Fruit fly (Drosophila melanogaster) whole organism, prepupa: Measurements from ENCODE around the gene Bet3.

ENCODE experiments used
- CG10631 ChIP-seq: fragments of 200-800 bp; sonication (Bioruptor generic); optimal IDR thresholded peaks from 2 replicates; lab custom pipeline; 2016; ENCODE audit warnings: missing biosample characterization, missing genetic modification characterization
- CG10669 ChIP-seq: fragments of 200-800 bp; sonication (Bioruptor generic); optimal IDR thresholded peaks from 3 replicates; lab custom pipeline; 2018; ENCODE audit warnings: missing biosample characterization, mild to moderate bottlenecking, missing genetic modification characterization, moderate library complexity
- CG11294 ChIP-seq: fragments of 200-800 bp; sonication (Bioruptor generic); IDR thresholded peaks from 2 replicates; pipeline ENCODE4 v1.3.6; 2022; ENCODE audit warnings: missing biosample characterization, missing genetic modification characterization
- CG11762 ChIP-seq: fragments of 200-800 bp; sonication (Bioruptor generic); optimal IDR thresholded peaks from 3 replicates; lab custom pipeline; 2016; ENCODE audit warnings: missing biosample characterization, missing genetic modification characterization; ENCODE audit not compliant: insufficient read depth
- CG11902 ChIP-seq: fragments of 200-800 bp; sonication (Bioruptor generic); optimal IDR thresholded peaks from 3 replicates; lab custom pipeline; 2016; ENCODE audit warnings: missing biosample characterization, missing genetic modification characterization
- CG15336 ChIP-seq: fragments of 200-800 bp; sonication (Bioruptor generic); IDR thresholded peaks from 2 replicates; pipeline ENCODE4 v1.3.6; 2022; ENCODE audit warnings: missing biosample characterization, missing genetic modification characterization
- CG1621 ChIP-seq: fragments of 200-800 bp; sonication (Bioruptor generic); optimal IDR thresholded peaks from 3 replicates; lab custom pipeline; 2018; ENCODE audit warnings: missing biosample characterization, mild to moderate bottlenecking, missing genetic modification characterization
- CG16779 ChIP-seq: fragments of 200-800 bp; sonication (Bioruptor generic); optimal IDR thresholded peaks from 3 replicates; lab custom pipeline; 2017; ENCODE audit warnings: missing biosample characterization, mild to moderate bottlenecking, missing genetic modification characterization
- CG3032 ChIP-seq: fragments of 200-800 bp; optimal IDR thresholded peaks from 2 replicates; lab custom pipeline; 2019; ENCODE audit warnings: missing biosample characterization, mild to moderate bottlenecking, missing genetic modification characterization, moderate library complexity
- CG32006 ChIP-seq: fragments of 200-800 bp; sonication (Bioruptor generic); optimal IDR thresholded peaks from 3 replicates; lab custom pipeline; 2017; ENCODE audit warnings: missing biosample characterization, mild to moderate bottlenecking, missing genetic modification characterization
- CG34406 ChIP-seq: fragments of 200-800 bp; sonication (Bioruptor generic); optimal IDR thresholded peaks from 3 replicates; lab custom pipeline; 2016; ENCODE audit warnings: missing biosample characterization, missing genetic modification characterization
- CG3919 ChIP-seq: fragments of 200-800 bp; sonication (Bioruptor generic); optimal IDR thresholded peaks from 3 replicates; lab custom pipeline; 2016; ENCODE audit warnings: missing biosample characterization, missing genetic modification characterization
- CG4318 ChIP-seq: fragments of 200-800 bp; sonication (Bioruptor generic); optimal IDR thresholded peaks from 3 replicates; lab custom pipeline; 2017; ENCODE audit warnings: missing biosample characterization, mild to moderate bottlenecking, missing genetic modification characterization
- CG6163 ChIP-seq: fragments of 200-800 bp; sonication (Bioruptor generic); IDR thresholded peaks from 3 replicates; pipeline ENCODE4 v1.3.6; 2022; ENCODE audit warnings: missing biosample characterization, missing genetic modification characterization
- CG6792 ChIP-seq: fragments of 200-800 bp; sonication (Bioruptor generic); optimal IDR thresholded peaks from 3 replicates; lab custom pipeline; 2016; ENCODE audit warnings: missing biosample characterization, missing genetic modification characterization
- CG6854 ChIP-seq: fragments of 200-800 bp; sonication (Bioruptor generic); optimal IDR thresholded peaks from 2 replicates; lab custom pipeline; 2017; ENCODE audit warnings: missing biosample characterization, mild to moderate bottlenecking, missing genetic modification characterization
- CG7368 ChIP-seq: fragments of 200-800 bp; sonication (Bioruptor generic); optimal IDR thresholded peaks from 3 replicates; lab custom pipeline; 2016; ENCODE audit warnings: missing biosample characterization, missing genetic modification characterization
- CG8119 ChIP-seq: fragments of 200-800 bp; sonication (Bioruptor generic); IDR thresholded peaks from 3 replicates; pipeline ENCODE4 v1.3.6; 2022; ENCODE audit warnings: missing biosample characterization, missing genetic modification characterization
- CG8319 ChIP-seq: fragments of 200-800 bp; sonication (Bioruptor generic); optimal IDR thresholded peaks from 3 replicates; lab custom pipeline; 2016; ENCODE audit warnings: missing biosample characterization, missing genetic modification characterization
- CG8632 ChIP-seq: fragments of 200-800 bp; sonication (Bioruptor generic); optimal IDR thresholded peaks from 3 replicates; lab custom pipeline; 2016; ENCODE audit warnings: missing biosample characterization, missing genetic modification characterization
- CG9139 ChIP-seq: fragments of 200-800 bp; sonication (Bioruptor generic); optimal IDR thresholded peaks from 3 replicates; lab custom pipeline; 2017; ENCODE audit warnings: missing biosample characterization, mild to moderate bottlenecking, missing genetic modification characterization
- Eip75B ChIP-seq: fragments of 200-800 bp; sonication (Bioruptor generic); optimal IDR thresholded peaks from 3 replicates; lab custom pipeline; 2016; ENCODE audit warnings: missing biosample characterization, missing genetic modification characterization
- Ets21C ChIP-seq: fragments of 200-800 bp; sonication (Bioruptor generic); optimal IDR thresholded peaks from 3 replicates; lab custom pipeline; 2016; ENCODE audit warnings: missing biosample characterization, missing genetic modification characterization
- Ets96B ChIP-seq: fragments of 200-800 bp; optimal IDR thresholded peaks from 2 replicates; lab custom pipeline; 2019; ENCODE audit warnings: missing biosample characterization, mild to moderate bottlenecking, missing genetic modification characterization, moderate library complexity
- Gug ChIP-seq: fragments of 200-800 bp; sonication (Bioruptor generic); IDR thresholded peaks from 2 replicates; pipeline ENCODE4 v1.3.6; 2022; ENCODE audit warnings: missing biosample characterization, missing genetic modification characterization
- Hr39 ChIP-seq: fragments of 200-800 bp; sonication (Bioruptor generic); optimal IDR thresholded peaks from 2 replicates; lab custom pipeline; 2016; ENCODE audit warnings: missing biosample characterization, missing genetic modification characterization
- Lpt ChIP-seq: fragments of 200-800 bp; sonication (Bioruptor generic); optimal IDR thresholded peaks from 3 replicates; lab custom pipeline; 2016; ENCODE audit warnings: missing biosample characterization, missing genetic modification characterization
- Met ChIP-seq: fragments of 200-800 bp; sonication (Bioruptor generic); optimal IDR thresholded peaks from 3 replicates; lab custom pipeline; 2016; ENCODE audit warnings: missing biosample characterization, missing genetic modification characterization
- OdsH ChIP-seq: fragments of 200-800 bp; sonication (Bioruptor generic); optimal IDR thresholded peaks from 3 replicates; lab custom pipeline; 2016; ENCODE audit warnings: missing biosample characterization, missing genetic modification characterization
- Smox ChIP-seq: fragments of 200-800 bp; sonication (Bioruptor generic); optimal IDR thresholded peaks from 3 replicates; lab custom pipeline; 2016; ENCODE audit warnings: missing biosample characterization, missing genetic modification characterization
- Sox102F ChIP-seq: fragments of 200-800 bp; sonication (Bioruptor generic); optimal IDR thresholded peaks from 2 replicates; lab custom pipeline; 2016; ENCODE audit warnings: missing biosample characterization, mild to moderate bottlenecking, missing genetic modification characterization
- Sox14 ChIP-seq: fragments of 200-800 bp; sonication (Bioruptor generic); optimal IDR thresholded peaks from 3 replicates; lab custom pipeline; 2016; ENCODE audit warnings: missing biosample characterization, missing genetic modification characterization
- acj6 ChIP-seq: fragments of 200-800 bp; sonication (Bioruptor generic); optimal IDR thresholded peaks from 3 replicates; lab custom pipeline; 2016; ENCODE audit warnings: missing biosample characterization, missing genetic modification characterization
- dac ChIP-seq: fragments of 200-800 bp; sonication (Bioruptor generic); optimal IDR thresholded peaks from 2 replicates; lab custom pipeline; 2017; ENCODE audit warnings: missing biosample characterization, mild to moderate bottlenecking, missing genetic modification characterization
- dsx ChIP-seq: fragments of 200-800 bp; optimal IDR thresholded peaks from 3 replicates; lab custom pipeline; 2019; ENCODE audit warnings: missing biosample characterization, mild to moderate bottlenecking, missing genetic modification characterization, moderate library complexity; ENCODE audit not compliant: poor library complexity, severe bottlenecking
- esn ChIP-seq: fragments of 200-800 bp; sonication (Bioruptor generic); optimal IDR thresholded peaks from 2 replicates; lab custom pipeline; 2016; ENCODE audit warnings: missing biosample characterization, mild to moderate bottlenecking, missing genetic modification characterization, moderate library complexity
- fd59A ChIP-seq: fragments of 200-800 bp; sonication (Bioruptor generic); optimal IDR thresholded peaks from 2 replicates; lab custom pipeline; 2017; ENCODE audit warnings: missing biosample characterization, mild to moderate bottlenecking, missing genetic modification characterization, missing genetic modification reagents
- fd85E ChIP-seq: fragments of 200-800 bp; sonication (Bioruptor generic); optimal IDR thresholded peaks from 3 replicates; lab custom pipeline; 2016; ENCODE audit warnings: missing biosample characterization, missing genetic modification characterization
- fkh ChIP-seq: fragments of 200-800 bp; sonication (Bioruptor generic); optimal IDR thresholded peaks from 3 replicates; lab custom pipeline; 2017; ENCODE audit warnings: missing biosample characterization, mild to moderate bottlenecking, missing genetic modification characterization, moderate library complexity
- lz ChIP-seq: fragments of 200-800 bp; sonication (Bioruptor generic); optimal IDR thresholded peaks from 3 replicates; lab custom pipeline; 2016; ENCODE audit warnings: missing biosample characterization, missing genetic modification characterization
- net ChIP-seq: fragments of 200-800 bp; sonication (Bioruptor generic); optimal IDR thresholded peaks from 3 replicates; lab custom pipeline; 2016; ENCODE audit warnings: missing biosample characterization, missing genetic modification characterization
- salr ChIP-seq, 2 experiments: fragments of 200-800 bp; sonication (Bioruptor generic); optimal IDR thresholded peaks; 3 replicates each; lab custom pipeline; 2016 to 2018; ENCODE audit warnings: missing biosample characterization in 2 of 2, missing genetic modification characterization in 2 of 2, mild to moderate bottlenecking in 1 of 2
- spab ChIP-seq: fragments of 200-800 bp; sonication (Bioruptor generic); optimal IDR thresholded peaks from 2 replicates; lab custom pipeline; 2017; ENCODE audit warnings: missing biosample characterization, mild to moderate bottlenecking, missing genetic modification characterization, missing genetic modification reagents
- ss ChIP-seq, 2 experiments: fragments of 200-800 bp; sonication (Bioruptor generic); optimal IDR thresholded peaks; 2 replicates in 1 of 2; 3 replicates in 1 of 2; lab custom pipeline; 2017 to 2018; ENCODE audit warnings: mild to moderate bottlenecking in 2 of 2, missing biosample characterization in 2 of 2, missing genetic modification characterization in 2 of 2, moderate library complexity in 1 of 2
- svp ChIP-seq: fragments of 200-800 bp; sonication (Bioruptor generic); peaks from one replicate; lab custom pipeline; 2016; ENCODE audit warnings: missing biosample characterization, missing genetic modification characterization
- vri ChIP-seq: fragments of 200-800 bp; sonication (Bioruptor generic); optimal IDR thresholded peaks from 3 replicates; lab custom pipeline; 2016; ENCODE audit warnings: missing biosample characterization, mild to moderate bottlenecking, missing genetic modification characterization

Gene Bet3

DNA sequence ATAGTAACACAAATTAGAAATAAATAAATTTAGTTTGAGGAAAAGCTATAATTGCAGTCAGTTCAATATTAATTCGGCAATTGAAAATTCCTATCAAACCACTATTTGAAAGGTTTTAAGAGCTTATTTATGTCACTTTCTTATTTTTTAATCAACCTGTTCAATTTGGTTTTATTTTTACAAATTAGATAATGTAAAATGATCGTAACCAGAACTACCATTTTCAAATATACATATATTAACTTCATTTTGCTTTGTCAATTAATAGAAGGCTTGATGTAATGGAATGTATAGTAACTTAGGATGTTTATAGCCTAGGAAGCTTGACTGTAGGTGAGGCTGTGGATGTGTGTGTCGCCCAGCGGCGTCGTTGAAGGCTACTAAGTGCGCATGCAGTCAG, 24.5 kb upstream of the Bet3 start (continued):
- TF ChIP-seq dsx (GFP tag; lab: Kevin White, UChicago): no peak
- no peak for TF ChIP-seq CG1621 (tag; lab: Kevin White, UChicago)
- TF ChIP-seq Met (GFP tag; lab: Kevin White, UChicago): no peak
- no peak for TF ChIP-seq Sox14 (GFP tag; lab: Kevin White, UChicago)
- TF ChIP-seq CG8119 (GFP tag; lab: Robert Waterston, UW): no peak
- TF ChIP-seq Gug (GFP tag; lab: Robert Waterston, UW): no peak
- TF ChIP-seq CG6792 (GFP tag; lab: Kevin White, UChicago): no peak
- no peak for TF ChIP-seq vri (GFP tag; lab: Kevin White, UChicago)
- peak; percentile 6 for TF ChIP-seq esn (GFP tag; lab: Kevin White, UChicago)
- no peak for TF ChIP-seq CG15336 (GFP tag; lab: Robert Waterston, UW)
- TF ChIP-seq CG10669 (GFP tag; lab: Kevin White, UChicago): no peak
- peak; percentile 18 for TF ChIP-seq CG3919 (GFP tag; lab: Kevin White, UChicago)
- peak; percentile 10 for TF ChIP-seq net (GFP tag; lab: Kevin White, UChicago)
- TF ChIP-seq CG34406 (GFP tag; lab: Kevin White, UChicago): no peak
- peak; percentile 10 for TF ChIP-seq Smox
- no peak for TF ChIP-seq CG8632 (GFP tag; lab: Kevin White, UChicago)
- no peak for TF ChIP-seq fd85E (GFP tag; lab: Kevin White, UChicago)
- no peak for TF ChIP-seq Hr39 (GFP tag; lab: Kevin White, UChicago)
- no peak for TF ChIP-seq CG8319 (GFP tag; lab: Kevin White, UChicago)
- no peak for TF ChIP-seq Eip75B (GFP tag; lab: Kevin White, UChicago)
- TF ChIP-seq spab (GFP tag; lab: Kevin White, UChicago): no peak
- no peak for TF ChIP-seq CG6163
- TF ChIP-seq CG4318 (GFP tag; lab: Kevin White, UChicago): no peak
- peak; percentile 3 for TF ChIP-seq CG3032 (tag; lab: Kevin White, UChicago)
- no peak for TF ChIP-seq CG7368 (GFP tag; lab: Kevin White, UChicago)
- no peak for TF ChIP-seq CG11294
- TF ChIP-seq CG16779 (tag; lab: Kevin White, UChicago): no peak
- no peak for TF ChIP-seq salr (GFP tag; optimal IDR thresholded peaks at IDR 0.05; lab: Kevin White, UChicago)
- TF ChIP-seq CG9139: no peak
- no peak for TF ChIP-seq CG11762
- TF ChIP-seq OdsH (GFP tag; lab: Kevin White, UChicago): peak; percentile 20
- TF ChIP-seq, all 60 proteins: peak for 13

- TF ChIP-seq fkh (GFP tag; lab: Kevin White, UChicago): peak; percentile 74
- no peak for TF ChIP-seq CG6854 (GFP tag; lab: Kevin White, UChicago)
- TF ChIP-seq Ets21C (GFP tag; lab: Kevin White, UChicago): no peak
- TF ChIP-seq CG8319 (GFP tag; lab: Kevin White, UChicago): no peak
- TF ChIP-seq lz (GFP tag; lab: Kevin White, UChicago): no peak
- TF ChIP-seq CG11902 (GFP tag; lab: Kevin White, UChicago): no peak
Measured at dm6 chr3L:9465652-9466244, 23.7 kb upstream of the Bet3 start.

DNA sequence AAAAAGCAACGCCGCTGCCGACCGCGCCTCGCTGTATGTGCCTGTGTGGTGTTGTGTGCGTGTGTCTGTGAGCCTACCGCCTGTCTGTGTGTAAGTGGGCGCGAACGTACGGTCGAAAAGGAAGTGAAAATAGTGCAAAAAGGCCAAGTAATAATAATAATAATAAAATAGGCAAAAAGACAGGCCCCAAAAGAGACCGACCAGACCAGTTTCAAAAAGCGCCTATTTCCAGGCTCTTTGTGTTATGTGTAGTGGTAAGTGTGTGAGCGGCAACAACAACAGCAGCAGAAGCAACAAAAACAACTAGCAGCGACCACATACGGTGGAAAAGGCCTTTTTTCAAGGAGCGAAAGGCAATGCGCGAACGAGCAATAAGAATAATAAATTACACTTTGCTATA, 20.7 kb upstream of the Bet3 start:
- peak; percentile 33 for TF ChIP-seq CG10669 (GFP tag; lab: Kevin White, UChicago)
- no peak for TF ChIP-seq Lpt (GFP tag; lab: Kevin White, UChicago)
- peak; percentile 86 to 87 for TF ChIP-seq ss (GFP tag; optimal IDR thresholded peaks at IDR 0.05; lab: Kevin White, UChicago)
- no peak for TF ChIP-seq acj6 (GFP tag; lab: Kevin White, UChicago)
- TF ChIP-seq CG9139: peak; percentile 82
- peak; percentile 64 for TF ChIP-seq Ets96B (tag; lab: Kevin White, UChicago)
- no peak for TF ChIP-seq esn (GFP tag; lab: Kevin White, UChicago)
- TF ChIP-seq spab (GFP tag; lab: Kevin White, UChicago): peak; percentile 30
- no peak for TF ChIP-seq fd85E (GFP tag; lab: Kevin White, UChicago)
- no peak for TF ChIP-seq dac (GFP tag; lab: Kevin White, UChicago)
- TF ChIP-seq Eip75B (GFP tag; lab: Kevin White, UChicago): no peak
- no peak for TF ChIP-seq Ets21C (GFP tag; lab: Kevin White, UChicago)
- TF ChIP-seq fd59A (GFP tag; lab: Kevin White, UChicago): no peak
- no peak for TF ChIP-seq CG11762
- TF ChIP-seq CG10631 (GFP tag; lab: Kevin White, UChicago): no peak
- TF ChIP-seq svp: no peak
- peak; percentile 46 for TF ChIP-seq CG3032 (tag; lab: Kevin White, UChicago)
- no peak for TF ChIP-seq CG34406 (GFP tag; lab: Kevin White, UChicago)
- no peak for TF ChIP-seq CG6792 (GFP tag; lab: Kevin White, UChicago)
- no peak for TF ChIP-seq Sox102F (GFP tag; lab: Kevin White, UChicago)
- TF ChIP-seq CG32006 (GFP tag; lab: Kevin White, UChicago): no peak
- TF ChIP-seq salr (GFP tag; optimal IDR thresholded peaks at IDR 0.05; lab: Kevin White, UChicago): peak in 1 of 2 experiments; percentile 21
- no peak for TF ChIP-seq CG11902 (GFP tag; lab: Kevin White, UChicago)
